Worm (Caenorhabditis elegans) whole organism, L1 larva: ENCODE measurements around the gene F56D6.11.
"Not testable (repeated sequence)": the region's sequence is repeated elsewhere in the genome, so short reads cannot be mapped to it uniquely, and the experiment has no call there.

Experiments
- C04F5.9 ChIP-seq: sonication (generic microtip); optimal IDR thresholded peaks from 2 replicates; lab custom pipeline; 2016; ENCODE audit warnings: missing genetic modification characterization, missing compliant biosample characterization
- C34B4.2 ChIP-seq: sonication (generic microtip); optimal IDR thresholded peaks from 2 replicates; lab custom pipeline; 2017; ENCODE audit warnings: mild to moderate bottlenecking, missing genetic modification characterization, missing compliant biosample characterization
- Y116A8C.19 ChIP-seq: sonication (generic microtip); optimal IDR thresholded peaks from 2 replicates; lab custom pipeline; 2016; ENCODE audit warnings: missing compliant biosample characterization, missing genetic modification characterization, borderline replicate concordance
- alr-1 ChIP-seq: fragments of 200-800 bp; sonication (Bioruptor generic); optimal IDR thresholded peaks from 2 replicates; lab custom pipeline; 2018; ENCODE audit warnings: borderline replicate concordance, mild to moderate bottlenecking, missing genetic modification characterization, missing compliant biosample characterization
- aly-2 ChIP-seq: fragments of 150-350 bp; optimal IDR thresholded peaks from 2 replicates; lab custom pipeline; 2014; ENCODE audit warnings: missing biosample characterization, missing genetic modification characterization
- ceh-8 ChIP-seq: fragments of 200-800 bp; sonication (Bioruptor generic); optimal IDR thresholded peaks from 2 replicates; lab custom pipeline; 2018; ENCODE audit warnings: mild to moderate bottlenecking, missing genetic modification characterization, moderate library complexity, missing compliant biosample characterization
- ceh-82 ChIP-seq, 3 experiments: fragments of 150-350 bp in 1 of 3; sonication (generic microtip) in 2 of 3; optimal IDR thresholded peaks; 2 replicates each; lab custom pipeline; 2014 to 2017; ENCODE audit warnings: missing biosample characterization in 3 of 3, missing genetic modification characterization in 3 of 3
- ceh-90 ChIP-seq: sonication (generic microtip); optimal IDR thresholded peaks from 2 replicates; lab custom pipeline; 2016; ENCODE audit warnings: missing genetic modification characterization, missing compliant biosample characterization
- ces-1 ChIP-seq: fragments of 150-350 bp; optimal IDR thresholded peaks from 2 replicates; lab custom pipeline; 2014; ENCODE audit warnings: missing biosample characterization, missing genetic modification reagents, missing genetic modification characterization
- dsc-1 ChIP-seq: sonication (generic microtip); optimal IDR thresholded peaks from 2 replicates; lab custom pipeline; 2016; ENCODE audit warnings: mild to moderate bottlenecking, missing genetic modification characterization, missing compliant biosample characterization
- egl-13 ChIP-seq: sonication (generic microtip); optimal IDR thresholded peaks from 2 replicates; lab custom pipeline; 2016; ENCODE audit warnings: missing genotype, missing genetic modification reagents, missing genetic modification characterization, missing compliant biosample characterization
- elt-2 ChIP-seq: sonication (generic microtip); optimal IDR thresholded peaks from 2 replicates; lab custom pipeline; 2016; ENCODE audit warnings: missing genetic modification characterization, mild to moderate bottlenecking, inconsistent platforms, missing compliant biosample characterization, missing genetic modification reagents
- ets-5 ChIP-seq: fragments of 200-800 bp; sonication (Bioruptor generic); IDR thresholded peaks from 2 replicates; pipeline ENCODE4 v1.3.6; 2022; ENCODE audit warnings: missing genetic modification characterization, missing compliant biosample characterization
- fkh-10 ChIP-seq: sonication (generic microtip); optimal IDR thresholded peaks from 2 replicates; lab custom pipeline; 2017; ENCODE audit warnings: missing biosample characterization, missing genetic modification reagents, missing genetic modification characterization
- fkh-4 ChIP-seq: sonication (generic microtip); optimal IDR thresholded peaks from 2 replicates; lab custom pipeline; 2016; ENCODE audit warnings: missing compliant biosample characterization, missing genetic modification characterization, borderline replicate concordance
- fos-1 ChIP-seq: fragments of 150-350 bp; optimal IDR thresholded peaks from 2 replicates; lab custom pipeline; 2014; ENCODE audit warnings: missing biosample characterization, missing genetic modification characterization
- grh-1 ChIP-seq: fragments of 200-800 bp; sonication (Bioruptor generic); IDR thresholded peaks from 2 replicates; pipeline ENCODE4 v1.3.6; 2022; ENCODE audit warnings: missing genetic modification reagents, missing genetic modification characterization, missing compliant biosample characterization
- hlh-17 ChIP-seq: fragments of 200-800 bp; sonication (Bioruptor generic); optimal IDR thresholded peaks from 2 replicates; lab custom pipeline; 2018; ENCODE audit warnings: missing genetic modification characterization, mild to moderate bottlenecking, missing compliant biosample characterization, moderate library complexity, borderline replicate concordance
- hlh-4 ChIP-seq: sonication (generic microtip); optimal IDR thresholded peaks from 2 replicates; lab custom pipeline; 2016; ENCODE audit warnings: mild to moderate bottlenecking, missing genetic modification characterization, missing compliant biosample characterization
- jun-1 ChIP-seq: fragments of 150-350 bp; optimal IDR thresholded peaks from 2 replicates; lab custom pipeline; 2014; ENCODE audit warnings: missing biosample characterization, missing genetic modification reagents, missing genetic modification characterization
- lin-14 ChIP-seq: fragments of 200-800 bp; sonication (Bioruptor generic); optimal IDR thresholded peaks from 2 replicates; lab custom pipeline; 2018; ENCODE audit warnings: mild to moderate bottlenecking, missing genetic modification characterization, moderate library complexity, missing compliant biosample characterization
- lin-35 ChIP-seq, 2 experiments: fragments of 150-350 bp; optimal IDR thresholded peaks; 2 replicates each; lab custom pipeline; 2014; ENCODE audit warnings: missing biosample characterization in 2 of 2, missing genetic modification characterization in 2 of 2, missing genetic modification reagents in 2 of 2
- lin-39 ChIP-seq: fragments of 150-350 bp; optimal IDR thresholded peaks from 2 replicates; lab custom pipeline; 2014; ENCODE audit warnings: missing biosample characterization, missing genetic modification reagents, missing genetic modification characterization
- lsy-2 ChIP-seq, 2 experiments: fragments of 150-350 bp; optimal IDR thresholded peaks; 2 replicates each; lab custom pipeline; 2014; ENCODE audit warnings: missing biosample characterization in 2 of 2, missing genetic modification characterization in 2 of 2
- mef-2 ChIP-seq: fragments of 150-350 bp; optimal IDR thresholded peaks from 2 replicates; lab custom pipeline; 2014; ENCODE audit warnings: missing biosample characterization, missing genetic modification characterization
- nhr-11 ChIP-seq: fragments of 150-350 bp; optimal IDR thresholded peaks from 2 replicates; lab custom pipeline; 2014; ENCODE audit warnings: missing biosample characterization, missing genetic modification characterization
- nhr-47 ChIP-seq: sonication (generic microtip); optimal IDR thresholded peaks from 2 replicates; lab custom pipeline; 2016; ENCODE audit warnings: mild to moderate bottlenecking, missing genetic modification characterization, moderate library complexity, missing compliant biosample characterization
- nhr-76 ChIP-seq: sonication (generic microtip); optimal IDR thresholded peaks from 2 replicates; lab custom pipeline; 2017; ENCODE audit warnings: missing biosample characterization, missing genetic modification characterization
- nhr-77 ChIP-seq: fragments of 150-350 bp; optimal IDR thresholded peaks from 2 replicates; lab custom pipeline; 2014; ENCODE audit warnings: missing biosample characterization, missing genetic modification characterization
- pax-3 ChIP-seq: fragments of 200-800 bp; sonication (Bioruptor generic); optimal IDR thresholded peaks from 2 replicates; lab custom pipeline; 2018; ENCODE audit warnings: mild to moderate bottlenecking, missing genetic modification characterization, moderate library complexity, missing compliant biosample characterization
- pqm-1 ChIP-seq: sonication (generic microtip); optimal IDR thresholded peaks from 3 replicates; lab custom pipeline; 2017; ENCODE audit warnings: missing biosample characterization, missing genetic modification characterization
- rnt-1 ChIP-seq: sonication (generic microtip); optimal IDR thresholded peaks from 2 replicates; lab custom pipeline; 2016; ENCODE audit warnings: mild to moderate bottlenecking, missing genetic modification characterization, moderate library complexity, missing compliant biosample characterization
- skn-1 ChIP-seq: fragments of 150-350 bp; optimal IDR thresholded peaks from 2 replicates; lab custom pipeline; 2014; ENCODE audit warnings: missing biosample characterization, missing genetic modification characterization
- snpc-4 ChIP-seq: fragments of 150-350 bp; optimal IDR thresholded peaks from 2 replicates; lab custom pipeline; 2014; ENCODE audit warnings: missing biosample characterization, missing genetic modification characterization
- snu-23 ChIP-seq: sonication (generic microtip); optimal IDR thresholded peaks from 2 replicates; lab custom pipeline; 2016; ENCODE audit warnings: missing genetic modification characterization, missing compliant biosample characterization
- sox-4 ChIP-seq: sonication (generic microtip); optimal IDR thresholded peaks from 2 replicates; lab custom pipeline; 2016; ENCODE audit warnings: missing genetic modification characterization, missing compliant biosample characterization
- sptf-1 ChIP-seq: fragments of 150-350 bp; optimal IDR thresholded peaks from 2 replicates; lab custom pipeline; 2014; ENCODE audit warnings: missing biosample characterization, missing genetic modification characterization
- swsn-7 ChIP-seq: sonication (generic microtip); optimal IDR thresholded peaks from 2 replicates; lab custom pipeline; 2016; ENCODE audit warnings: missing genetic modification characterization, missing compliant biosample characterization
- tlp-1 ChIP-seq: fragments of 150-350 bp; optimal IDR thresholded peaks from 2 replicates; lab custom pipeline; 2014; ENCODE audit warnings: missing biosample characterization, missing genetic modification characterization
- unc-130 ChIP-seq: fragments of 150-350 bp; optimal IDR thresholded peaks from 2 replicates; lab custom pipeline; 2017; ENCODE audit warnings: missing biosample characterization, missing genetic modification characterization, inconsistent platforms
- unc-30 ChIP-seq: sonication (generic microtip); optimal IDR thresholded peaks from 2 replicates; lab custom pipeline; 2017; ENCODE audit warnings: missing biosample characterization, missing genetic modification characterization
- unc-98 ChIP-seq: fragments of 200-800 bp; sonication (Bioruptor generic); IDR thresholded peaks from 2 replicates; pipeline ENCODE4 v1.3.6; 2022; ENCODE audit warnings: missing genetic modification characterization, missing compliant biosample characterization
- ztf-4 ChIP-seq: fragments of 150-350 bp; optimal IDR thresholded peaks from 2 replicates; lab custom pipeline; 2014; ENCODE audit warnings: missing biosample characterization, missing genetic modification characterization

The F56D6.11 gene

DNA sequence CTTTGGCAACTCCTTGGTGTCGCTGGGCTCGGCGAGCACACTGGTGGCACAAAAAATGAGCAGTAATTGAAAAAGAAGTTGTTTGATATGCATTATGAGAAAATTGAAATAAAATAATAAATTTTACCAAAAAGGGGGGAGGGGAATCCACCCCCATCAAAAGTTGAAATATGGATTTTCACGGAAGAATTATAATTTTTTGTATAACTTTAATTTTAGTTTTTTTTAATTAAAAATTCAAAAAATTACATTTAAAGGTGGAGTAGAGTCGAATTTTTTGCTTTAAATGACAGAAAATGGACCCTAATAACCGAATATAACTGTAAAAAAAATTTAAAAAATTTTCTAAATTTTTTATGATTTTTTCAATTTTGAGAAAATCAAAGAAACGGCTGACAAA lies 5.6 kb upstream of the F56D6.11 start, which contains the start of gene F56D6.18:
Gene F56D6.18 (minus strand): TSS at position 101 of the 400 bp plus-strand sequence.
- TF ChIP-seq pqm-1, ceh-90, unc-30 (tag; lab: Kevin White, UChicago): not testable (repeated sequence)
- TF ChIP-seq, all 84 proteins: peak for 0; not testable (repeated sequence) for 84

DNA sequence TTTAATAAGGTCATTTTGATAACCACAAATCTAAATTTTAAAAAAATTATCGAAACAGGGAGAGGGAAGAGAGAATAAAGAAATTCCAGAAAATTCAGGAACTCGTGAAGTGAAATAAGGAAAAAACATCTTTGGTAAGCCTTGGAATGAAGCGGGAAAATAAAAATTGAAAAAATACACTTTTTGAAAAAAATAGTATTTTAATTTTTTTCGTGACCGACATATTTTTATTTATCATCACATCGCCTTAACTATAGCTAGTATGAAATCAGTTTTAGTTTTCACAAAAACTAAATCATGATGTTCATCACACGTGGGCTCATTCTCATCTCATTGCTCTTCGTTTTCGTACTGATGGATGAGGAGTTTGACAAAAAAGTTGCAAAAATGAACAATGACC lies 2.8 kb upstream of the F56D6.11 start, which contains the start of gene F56D6.13:
Gene F56D6.13 (plus strand): TSS at position 301 of the 400 bp plus-strand sequence.
- TF ChIP-seq ztf-4 (tag; lab: Kevin White, UChicago) (no peak), unc-98 (GFP tag; lab: Robert Waterston, UW) (no peak), snpc-4 (tag; lab: Kevin White, UChicago) (no peak), lin-35 (GFP tag; optimal IDR thresholded peaks at IDR 0.05; lab: Kevin White, UChicago) (no peak), grh-1 (no peak), ces-1 (GFP tag; lab: Kevin White, UChicago) (no peak), jun-1 (tag; lab: Kevin White, UChicago) (no peak), fkh-10 (no peak), sox-4 (tag; lab: Kevin White, UChicago) (no peak), ceh-90 (tag; lab: Kevin White, UChicago) (no peak)
- TF ChIP-seq, all 84 proteins: peak for 0

DNA sequence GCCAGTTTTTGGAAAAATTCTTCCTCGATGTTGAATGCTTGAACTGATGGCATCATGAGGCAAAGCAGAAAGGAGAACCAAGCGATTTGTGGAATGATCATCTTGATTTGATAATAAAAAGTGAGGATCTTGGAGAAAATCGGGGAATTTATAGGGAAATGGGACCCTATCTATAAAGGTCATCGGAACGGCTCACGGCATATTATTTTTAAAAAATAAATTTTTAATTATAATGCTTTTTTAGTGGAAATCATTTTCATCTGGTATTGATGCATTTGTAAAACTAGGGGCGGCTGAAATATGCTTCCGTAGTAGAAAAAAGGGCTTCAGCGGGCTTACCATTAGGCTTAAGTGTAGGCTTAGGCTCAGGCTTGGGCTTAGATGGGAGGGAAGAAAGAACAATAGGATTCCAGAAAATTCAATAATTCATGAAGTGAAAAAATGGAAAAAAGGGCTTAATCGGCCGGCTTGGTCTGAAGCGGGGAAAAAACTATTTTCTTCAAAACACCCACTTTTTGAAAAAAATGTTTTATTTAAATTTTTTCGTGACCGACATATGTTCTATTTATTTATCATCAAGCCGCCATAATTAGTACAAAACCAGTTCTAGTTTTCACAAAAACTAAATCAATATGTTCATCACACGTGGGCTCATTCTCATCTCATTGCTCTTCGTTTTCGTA lies 1.4 kb upstream of the F56D6.11 start, which contains the start of the genes F56D6.22 and F56D6.12:
Gene F56D6.22 (minus strand): TSS at position 101 of the 683 bp plus-strand sequence.
Gene F56D6.12 (plus strand): TSS at position 633 of the 683 bp plus-strand sequence.
- no peak for TF ChIP-seq alr-1 (tag; lab: Kevin White, UChicago)
- no peak for TF ChIP-seq lin-39 (tag; lab: Kevin White, UChicago)
- TF ChIP-seq ceh-8, result no peak
- TF ChIP-seq lin-14 (GFP tag; lab: Kevin White, UChicago), result no peak
- TF ChIP-seq ceh-82 (tag; optimal IDR thresholded peaks at IDR 0.05; lab: Kevin White, UChicago), result no peak
- TF ChIP-seq Y116A8C.19, result no peak
- no peak for TF ChIP-seq C04F5.9
- no peak for TF ChIP-seq rnt-1 (tag; lab: Kevin White, UChicago)
- TF ChIP-seq lsy-2 (tag; optimal IDR thresholded peaks at IDR 0.05; lab: Kevin White, UChicago), result no peak
- TF ChIP-seq unc-130 (tag; lab: Kevin White, UChicago), result no peak
- TF ChIP-seq nhr-11 (tag; lab: Kevin White, UChicago), result no peak
- no peak for TF ChIP-seq nhr-77

DNA sequence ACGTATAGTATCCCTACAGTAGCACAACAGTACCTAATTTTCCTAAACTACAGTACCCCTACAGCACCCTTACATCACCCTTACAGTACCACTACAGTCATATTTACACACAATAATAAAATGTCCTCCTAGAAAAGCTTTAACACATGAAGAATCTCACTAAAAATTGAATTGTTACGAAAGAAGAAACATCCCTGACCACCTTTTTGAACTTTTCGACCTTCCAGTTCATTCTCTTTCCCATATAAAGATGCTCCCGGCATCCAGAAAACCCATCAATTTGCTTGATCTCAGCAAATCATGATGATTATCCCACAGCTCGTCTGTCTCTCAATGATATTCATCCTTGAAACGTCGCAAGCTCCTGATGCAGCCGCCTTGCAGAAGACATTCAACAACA lies 1.7 kb downstream of the F56D6.11 start, which contains the start of gene F56D6.21:
Gene F56D6.21 (plus strand): TSS at position 301 of the 400 bp plus-strand sequence.
- TF ChIP-seq unc-30 (tag; lab: Kevin White, UChicago), result no peak
- TF ChIP-seq ceh-8, result no peak
- no peak for TF ChIP-seq grh-1
- no peak for TF ChIP-seq skn-1 (tag; lab: Kevin White, UChicago)
- no peak for TF ChIP-seq aly-2 (tag; lab: Kevin White, UChicago)
- no peak for TF ChIP-seq lin-14 (GFP tag; lab: Kevin White, UChicago)
- no peak for TF ChIP-seq hlh-17 (GFP tag; lab: Kevin White, UChicago)
- no peak for TF ChIP-seq pax-3
- TF ChIP-seq egl-13 (tag; lab: Kevin White, UChicago), result no peak
- no peak for TF ChIP-seq mef-2 (tag; lab: Kevin White, UChicago)
- TF ChIP-seq nhr-76, result no peak
- no peak for TF ChIP-seq fkh-10
- no peak for TF ChIP-seq elt-2 (tag; lab: Kevin White, UChicago)
- TF ChIP-seq ces-1 (GFP tag; lab: Kevin White, UChicago), result no peak
- TF ChIP-seq, all 84 proteins: peak for 0

DNA sequence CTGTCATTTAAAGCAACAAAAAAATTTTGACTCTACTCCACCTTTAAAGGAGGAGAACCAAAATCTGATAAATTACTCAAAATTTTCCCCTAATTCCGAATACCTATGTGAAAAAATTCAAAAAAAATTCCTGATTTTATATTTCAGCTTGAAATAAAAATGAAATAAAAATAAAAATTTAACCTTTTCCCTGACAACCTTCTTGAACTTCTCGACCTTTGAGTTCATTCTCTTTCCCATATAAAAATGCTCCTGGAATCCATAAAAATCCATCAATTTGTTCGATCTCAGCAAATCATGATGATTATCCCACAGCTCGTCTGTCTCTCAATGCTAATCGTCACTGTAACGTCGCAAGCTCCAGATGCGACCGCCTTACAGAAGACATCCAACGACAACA lies 3.3 kb downstream of the F56D6.11 start, which contains the start of gene F56D6.6:
Gene F56D6.6 (plus strand): TSS at position 301 of the 400 bp plus-strand sequence.
- no peak for TF ChIP-seq fos-1
- no peak for TF ChIP-seq ets-5 (GFP tag; lab: Robert Waterston, UW)
- no peak for TF ChIP-seq C34B4.2 (tag; lab: Kevin White, UChicago)
- TF ChIP-seq ceh-90 (tag; lab: Kevin White, UChicago), result no peak
- TF ChIP-seq fkh-4 (tag; lab: Kevin White, UChicago), result no peak
- no peak for TF ChIP-seq nhr-47 (tag; lab: Kevin White, UChicago)
- TF ChIP-seq ces-1 (GFP tag; lab: Kevin White, UChicago), result no peak
- TF ChIP-seq tlp-1 (tag; lab: Kevin White, UChicago), result no peak
- TF ChIP-seq Y116A8C.19, result no peak
- TF ChIP-seq ceh-82 (tag; optimal IDR thresholded peaks at IDR 0.05; lab: Kevin White, UChicago), result no peak
- TF ChIP-seq sptf-1 (tag; lab: Kevin White, UChicago), result no peak
- TF ChIP-seq lin-14 (GFP tag; lab: Kevin White, UChicago), result no peak
- TF ChIP-seq snu-23 (GFP tag; lab: Kevin White, UChicago), result no peak
- no peak for TF ChIP-seq sox-4 (tag; lab: Kevin White, UChicago)
- TF ChIP-seq hlh-4 (tag; lab: Kevin White, UChicago), result no peak
- no peak for TF ChIP-seq swsn-7
- TF ChIP-seq nhr-76, result no peak
- TF ChIP-seq dsc-1 (tag; lab: Kevin White, UChicago), result no peak
